Worm (Caenorhabditis elegans) whole organism, L2 larva: Measurements from ENCODE around the gene chil-13.

Experiments used
- C34F6.9 ChIP-seq: fragments of 150-350 bp; optimal IDR thresholded peaks from 2 replicates; lab custom pipeline; 2014; ENCODE audit warnings: missing biosample characterization, missing genetic modification characterization
- F13H6.1 ChIP-seq: sonication (generic microtip); optimal IDR thresholded peaks from 2 replicates; lab custom pipeline; 2016; ENCODE audit warnings: missing genetic modification characterization, missing compliant biosample characterization
- ZK546.5 ChIP-seq: sonication (generic microtip); optimal IDR thresholded peaks from 2 replicates; lab custom pipeline; 2017; ENCODE audit warnings: missing biosample characterization, missing genetic modification characterization
- alr-1 ChIP-seq: fragments of 150-350 bp; optimal IDR thresholded peaks from 2 replicates; lab custom pipeline; 2014; ENCODE audit warnings: missing biosample characterization, missing genetic modification characterization
- aly-2 ChIP-seq: fragments of 150-350 bp; optimal IDR thresholded peaks from 2 replicates; lab custom pipeline; 2014; ENCODE audit warnings: missing biosample characterization, missing genetic modification characterization
- ama-1 ChIP-seq: fragments of 150-350 bp; optimal IDR thresholded peaks from 2 replicates; lab custom pipeline; 2018; ENCODE audit warnings: inconsistent platforms
- ceh-16 ChIP-seq: fragments of 150-350 bp; optimal IDR thresholded peaks from 2 replicates; lab custom pipeline; 2014; ENCODE audit warnings: missing biosample characterization, missing genetic modification characterization
- ceh-82 ChIP-seq: fragments of 150-350 bp; optimal IDR thresholded peaks from 2 replicates; lab custom pipeline; 2014; ENCODE audit warnings: missing biosample characterization, missing genetic modification characterization
- fos-1 ChIP-seq: fragments of 150-350 bp; optimal IDR thresholded peaks from 2 replicates; lab custom pipeline; 2014; ENCODE audit warnings: missing biosample characterization, missing genetic modification characterization
- lin-11 ChIP-seq: fragments of 150-350 bp; sonication (generic microtip); optimal IDR thresholded peaks from 2 replicates; lab custom pipeline; 2014; ENCODE audit warnings: missing biosample characterization, missing genetic modification characterization, inconsistent platforms, mixed read lengths
- lin-13 ChIP-seq: fragments of 150-350 bp; optimal IDR thresholded peaks from 2 replicates; lab custom pipeline; 2014; ENCODE audit warnings: missing biosample characterization, missing genetic modification reagents, missing genetic modification characterization
- lsy-2 ChIP-seq, 2 experiments: fragments of 150-350 bp in 1 of 2; sonication (generic microtip) in 1 of 2; optimal IDR thresholded peaks; 2 replicates each; lab custom pipeline; 2014 to 2017; ENCODE audit warnings: missing biosample characterization in 2 of 2, missing genetic modification characterization in 2 of 2
- mab-5 ChIP-seq: fragments of 150-350 bp; optimal IDR thresholded peaks from 2 replicates; lab custom pipeline; 2014; ENCODE audit warnings: missing biosample characterization, missing genetic modification characterization
- mbf-1 ChIP-seq: sonication (generic microtip); optimal IDR thresholded peaks from 2 replicates; lab custom pipeline; 2017; ENCODE audit warnings: missing biosample characterization, missing genetic modification characterization
- nhr-10 ChIP-seq: sonication (generic microtip); optimal IDR thresholded peaks from 2 replicates; lab custom pipeline; 2017; ENCODE audit warnings: missing biosample characterization, missing genetic modification characterization
- nhr-11 ChIP-seq: fragments of 150-350 bp; optimal IDR thresholded peaks from 2 replicates; lab custom pipeline; 2014; ENCODE audit warnings: missing biosample characterization, missing genetic modification characterization
- nhr-12 ChIP-seq: fragments of 150-350 bp; optimal IDR thresholded peaks from 2 replicates; lab custom pipeline; 2014; ENCODE audit warnings: missing biosample characterization, missing genetic modification characterization
- nhr-129 ChIP-seq: fragments of 150-350 bp; optimal IDR thresholded peaks from 2 replicates; lab custom pipeline; 2014; ENCODE audit warnings: missing biosample characterization, missing genetic modification characterization
- nhr-23 ChIP-seq: fragments of 150-350 bp; optimal IDR thresholded peaks from 2 replicates; lab custom pipeline; 2014; ENCODE audit warnings: missing biosample characterization, missing genetic modification reagents, missing genetic modification characterization
- nhr-25 ChIP-seq: fragments of 150-350 bp; sonication (generic microtip); optimal IDR thresholded peaks from 3 replicates; lab custom pipeline; 2014; ENCODE audit warnings: missing biosample characterization, missing genetic modification characterization
- nhr-77 ChIP-seq: fragments of 150-350 bp; optimal IDR thresholded peaks from 2 replicates; lab custom pipeline; 2014; ENCODE audit warnings: missing biosample characterization, missing genetic modification characterization
- sem-4 ChIP-seq: fragments of 150-350 bp; optimal IDR thresholded peaks from 2 replicates; lab custom pipeline; 2014; ENCODE audit warnings: missing biosample characterization, missing genetic modification reagents, missing genetic modification characterization
- sma-3 ChIP-seq: sonication (generic microtip); optimal IDR thresholded peaks from 2 replicates; lab custom pipeline; 2016; ENCODE audit warnings: missing genetic modification reagents, missing genetic modification characterization, missing compliant biosample characterization
- sma-9 ChIP-seq, 2 experiments: fragments of 150-350 bp in 1 of 2; sonication (generic microtip) in 1 of 2; optimal IDR thresholded peaks; 2 replicates each; lab custom pipeline; 2014 to 2016; ENCODE audit warnings: missing genetic modification characterization in 2 of 2, mild to moderate bottlenecking in 1 of 2, missing biosample characterization in 1 of 2, missing compliant biosample characterization in 1 of 2, missing genetic modification reagents in 1 of 2, moderate library complexity in 1 of 2
- snpc-4 ChIP-seq: fragments of 150-350 bp; optimal IDR thresholded peaks from 2 replicates; lab custom pipeline; 2014; ENCODE audit warnings: missing biosample characterization, missing genetic modification characterization
- unc-39 ChIP-seq: fragments of 150-350 bp; optimal IDR thresholded peaks from 2 replicates; lab custom pipeline; 2014; ENCODE audit warnings: missing biosample characterization, missing genetic modification characterization
- unc-62 ChIP-seq: fragments of 150-350 bp; optimal IDR thresholded peaks from 2 replicates; lab custom pipeline; 2014; ENCODE audit warnings: missing biosample characterization, missing genetic modification reagents, missing genetic modification characterization
- zag-1 ChIP-seq: fragments of 150-350 bp; optimal IDR thresholded peaks from 2 replicates; lab custom pipeline; 2014; ENCODE audit warnings: missing biosample characterization, missing genetic modification characterization

chil-13 gene

DNA sequence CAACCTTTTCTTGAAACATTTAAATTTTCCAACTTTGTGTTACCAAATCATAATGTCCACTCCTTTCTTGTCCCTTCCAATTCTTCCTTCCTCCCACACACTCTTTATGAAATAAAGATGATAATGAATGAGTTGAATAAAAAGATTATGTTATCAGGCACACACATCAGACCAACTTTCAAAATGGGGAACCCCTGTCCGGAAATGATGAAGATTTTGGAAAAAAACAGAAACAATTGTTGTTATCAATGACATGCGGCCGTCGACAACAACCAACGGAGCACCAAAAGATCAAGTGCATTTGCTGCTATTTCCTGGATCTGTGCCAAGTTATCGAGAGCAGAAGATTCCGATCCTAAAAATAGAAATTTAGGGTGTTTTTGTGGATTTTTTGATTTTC lies 45.2 kb upstream of the chil-13 start:
- TF ChIP-seq sma-9 (GFP tag; optimal IDR thresholded peaks at IDR 0.05; lab: Kevin White, UChicago) (peak; percentile 28), sma-9 (tag; optimal IDR thresholded peaks at IDR 0.05; lab: Kevin White, UChicago) (no peak), fos-1 (tag; lab: Kevin White, UChicago) (peak; percentile 67), nhr-12 (tag; lab: Kevin White, UChicago) (no peak)

- no peak for TF ChIP-seq alr-1 (tag; lab: Kevin White, UChicago)
These were observed 44.4 kb upstream of the chil-13 start for ce11 chrII:9482529-9482928.

ce11 chrII:9481427-9481826 lies 43.3 kb upstream of the chil-13 start:
- TF ChIP-seq F13H6.1 (tag; lab: Kevin White, UChicago) (peak; percentile 50), sma-9 (GFP tag; optimal IDR thresholded peaks at IDR 0.05; lab: Kevin White, UChicago) (peak; percentile 41), sma-9 (tag; optimal IDR thresholded peaks at IDR 0.05; lab: Kevin White, UChicago) (no peak), nhr-129 (tag; lab: Kevin White, UChicago) (peak; percentile 27), snpc-4 (tag; lab: Kevin White, UChicago) (no peak)

ce11 chrII:9480006-9480405 lies 41.9 kb upstream of the chil-13 start, which contains the start of gene T19H5.7:
Gene T19H5.7, minus strand, starts transcription at chrII:9480106.
- TF ChIP-seq snpc-4 (tag; lab: Kevin White, UChicago), result no peak
- TF ChIP-seq nhr-11 (tag; lab: Kevin White, UChicago), result no peak
- no peak for TF ChIP-seq unc-39 (tag; lab: Kevin White, UChicago)
- no peak for TF ChIP-seq C34F6.9 (tag; lab: Kevin White, UChicago)

DNA sequence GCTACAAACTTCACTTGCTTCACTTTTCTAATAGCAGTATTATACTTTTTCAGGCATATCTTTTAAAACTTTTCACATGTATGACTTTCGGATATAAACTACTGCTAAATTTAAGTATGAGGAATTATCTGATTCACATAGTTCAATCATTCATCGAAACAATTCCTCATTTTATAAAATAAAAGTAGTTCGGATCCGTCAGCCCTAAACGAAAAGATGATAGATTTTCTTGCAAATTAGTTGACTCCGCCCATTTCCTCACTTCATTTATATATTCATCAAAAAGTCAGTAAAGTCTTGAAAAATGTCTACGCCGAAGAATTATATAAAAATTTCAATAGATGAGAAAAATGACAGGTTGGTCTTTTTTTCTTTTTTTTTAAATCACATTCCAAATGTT lies 39.4 kb upstream of the chil-13 start, which contains the start of gene chil-27:
chil-27 (plus strand) TSS at position 301 of the 400 bp plus-strand sequence.
- TF ChIP-seq nhr-25 (tag; lab: Kevin White, UChicago) (no peak), ceh-16 (no peak), nhr-77 (tag; lab: Kevin White, UChicago) (no peak), sma-3 (GFP tag; lab: Kevin White, UChicago) (no peak), snpc-4 (tag; lab: Kevin White, UChicago) (no peak), lin-11 (tag; lab: Kevin White, UChicago) (no peak), zag-1 (tag; lab: Kevin White, UChicago) (no peak), lsy-2 (tag; optimal IDR thresholded peaks at IDR 0.05; lab: Kevin White, UChicago) (no peak), mab-5 (no peak), C34F6.9 (tag; lab: Kevin White, UChicago) (no peak), sem-4 (tag; lab: Kevin White, UChicago) (no peak), aly-2 (tag; lab: Kevin White, UChicago) (no peak), lin-13 (GFP tag; lab: Kevin White, UChicago) (no peak), ZK546.5 (no peak), mbf-1 (tag; lab: Kevin White, UChicago) (no peak), ceh-82 (tag; lab: Kevin White, UChicago) (no peak), nhr-10 (tag; lab: Kevin White, UChicago) (no peak), nhr-23 (no peak), unc-62 (GFP tag; lab: Kevin White, UChicago) (no peak)

DNA sequence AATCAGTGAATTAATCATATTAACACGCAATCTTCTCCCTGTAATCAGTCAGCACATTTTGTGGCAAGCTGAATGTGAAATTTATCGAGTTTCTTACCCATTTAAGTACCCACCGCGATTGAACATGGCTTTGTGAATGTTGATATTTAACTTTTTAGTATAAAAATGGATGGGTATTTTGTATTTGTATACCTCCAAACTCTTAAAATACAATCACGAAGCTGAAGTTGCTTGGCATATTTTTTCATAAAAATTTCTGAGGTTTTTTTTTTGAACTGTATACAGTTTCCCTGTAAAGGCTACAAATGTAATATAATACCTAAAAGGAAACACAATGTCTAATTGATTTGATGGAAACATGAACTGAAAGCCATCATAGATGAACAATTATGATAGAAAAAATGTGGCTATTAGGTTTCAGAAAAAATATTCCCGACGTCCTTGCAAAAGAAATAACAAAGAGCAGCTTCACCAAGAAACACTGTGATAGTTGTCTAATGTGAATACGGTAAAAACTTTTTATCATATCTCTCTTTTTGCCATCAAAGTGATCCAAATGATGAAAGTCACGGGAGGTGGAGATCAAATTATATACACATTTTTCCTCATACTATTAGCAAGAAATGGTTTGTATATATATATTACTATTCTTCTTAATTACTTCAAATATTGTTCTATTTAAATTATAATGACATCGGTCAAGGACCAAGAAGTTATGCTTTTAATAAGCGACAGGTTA lies 36.4 kb upstream of the chil-13 start, which contains the start of the genes chil-25 and chil-26:
chil-25 (minus strand) TSS at position 101 of the 739 bp plus-strand sequence.
chil-26 (plus strand) TSS at position 689 of the 739 bp plus-strand sequence.
- TF ChIP-seq mbf-1 (tag; lab: Kevin White, UChicago), result no peak
- TF ChIP-seq, all 48 proteins: peak for 0

- TF ChIP-seq alr-1 (tag; lab: Kevin White, UChicago), result no peak
- TF ChIP-seq fos-1 (tag; lab: Kevin White, UChicago), result peak; percentile 59
- TF ChIP-seq ama-1 (lab: Kevin White, UChicago), result no peak
- TF ChIP-seq snpc-4 (tag; lab: Kevin White, UChicago), result no peak
- TF ChIP-seq, all 48 proteins: peak for 1
These were observed 31.9 kb upstream of the chil-13 start, which contains the start of gene T19H5.6 for ce11 chrII:9470027-9470426. Gene T19H5.6, minus strand, starts transcription at chrII:9470221.
